Worm (Caenorhabditis elegans) whole organism, early embryonic: ENCODE data around the gene daam-1.

Experiments used
- B0310.2 ChIP-seq: sonication (generic microtip); optimal IDR thresholded peaks from 2 replicates; lab custom pipeline; 2016; ENCODE audit warnings: mild to moderate bottlenecking, missing genetic modification characterization, missing compliant biosample characterization
- F13C5.2 ChIP-seq: sonication (generic microtip); optimal IDR thresholded peaks from 2 replicates; lab custom pipeline; 2017; ENCODE audit warnings: mild to moderate bottlenecking, missing genetic modification characterization, inconsistent platforms, missing compliant biosample characterization
- aly-1 ChIP-seq: sonication (generic microtip); optimal IDR thresholded peaks from 2 replicates; lab custom pipeline; 2016; ENCODE audit warnings: missing genetic modification characterization, missing compliant biosample characterization
- ama-1 ChIP-seq: fragments of 150-350 bp; optimal IDR thresholded peaks from 2 replicates; lab custom pipeline; 2014
- ceh-13 ChIP-seq: fragments of 200-800 bp; sonication (Bioruptor generic); optimal IDR thresholded peaks from 2 replicates; lab custom pipeline; 2018; ENCODE audit warnings: mild to moderate bottlenecking, missing genetic modification characterization, missing compliant biosample characterization
- ceh-36 ChIP-seq: sonication (generic microtip); optimal IDR thresholded peaks from 2 replicates; lab custom pipeline; 2016; ENCODE audit warnings: missing genetic modification characterization, inconsistent platforms, missing compliant biosample characterization
- ets-7 ChIP-seq: sonication (generic microtip); optimal IDR thresholded peaks from 2 replicates; lab custom pipeline; 2016; ENCODE audit warnings: missing genotype, missing genetic modification characterization, missing compliant biosample characterization
- flt-1 ChIP-seq: fragments of 200-800 bp; sonication (Bioruptor generic); IDR thresholded peaks from 2 replicates; pipeline ENCODE4 v1.3.6; 2022; ENCODE audit warnings: missing genetic modification characterization, missing compliant biosample characterization
- hmbx-1 ChIP-seq: sonication (generic microtip); optimal IDR thresholded peaks from 2 replicates; lab custom pipeline; 2016; ENCODE audit warnings: mild to moderate bottlenecking, missing genetic modification characterization, missing compliant biosample characterization
- hmg-4 ChIP-seq: fragments of 200-800 bp; sonication (Bioruptor generic); optimal IDR thresholded peaks from 2 replicates; lab custom pipeline; 2018; ENCODE audit warnings: mild to moderate bottlenecking, missing genetic modification characterization, missing compliant biosample characterization
- hnd-1 ChIP-seq: sonication (generic microtip); optimal IDR thresholded peaks from 2 replicates; lab custom pipeline; 2016; ENCODE audit warnings: missing genetic modification characterization, missing compliant biosample characterization
- pes-1 ChIP-seq: fragments of 200-800 bp; sonication (Bioruptor generic); IDR thresholded peaks from 2 replicates; pipeline ENCODE4 v1.3.6; 2022; ENCODE audit warnings: missing genetic modification reagents, missing genetic modification characterization, missing compliant biosample characterization
- scrt-1 ChIP-seq: fragments of 200-800 bp; sonication (Bioruptor generic); IDR thresholded peaks from 2 replicates; pipeline ENCODE4 v1.3.6; 2022; ENCODE audit warnings: missing genetic modification characterization, missing compliant biosample characterization
- sea-1 ChIP-seq: fragments of 200-800 bp; sonication (Bioruptor generic); conservative IDR thresholded peaks from 2 replicates; pipeline ENCODE4 v1.3.6; 2022; ENCODE audit warnings: missing genetic modification characterization, missing compliant biosample characterization
- tbx-11 ChIP-seq: fragments of 200-800 bp; sonication (Bioruptor generic); IDR thresholded peaks from 2 replicates; pipeline ENCODE4 v1.3.6; 2022; ENCODE audit warnings: missing genetic modification characterization, missing compliant biosample characterization
- tbx-37 ChIP-seq: fragments of 200-800 bp; sonication (Bioruptor generic); conservative IDR thresholded peaks from 2 replicates; pipeline ENCODE4 v1.3.6; 2022; ENCODE audit warnings: missing genetic modification reagents, missing genetic modification characterization, missing compliant biosample characterization
- tra-4 ChIP-seq: sonication (generic microtip); optimal IDR thresholded peaks from 2 replicates; lab custom pipeline; 2017; ENCODE audit warnings: missing genetic modification characterization, missing compliant biosample characterization

Gene daam-1

DNA sequence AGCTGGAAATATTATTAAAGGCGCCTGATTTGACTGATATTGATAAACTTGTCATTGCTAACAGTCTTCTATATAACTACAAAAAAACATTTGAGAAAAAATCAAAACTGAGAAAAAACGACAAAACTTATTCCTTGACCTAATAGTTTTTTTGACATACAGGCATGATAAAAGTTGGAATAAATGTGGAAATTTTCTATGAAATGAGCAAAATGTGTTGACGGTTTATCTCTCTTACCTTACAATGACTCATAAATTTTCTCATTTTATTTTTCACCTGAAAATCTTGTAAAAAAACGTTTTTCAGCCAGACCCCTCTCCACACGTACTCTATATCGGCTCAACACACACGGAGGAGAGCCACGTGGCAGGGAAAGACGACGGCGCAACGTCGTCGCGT, 63.1 kb downstream of the daam-1 start, which contains the start of gene egl-8:
Gene egl-8 (plus strand): TSS at position 301 of the 400 bp plus-strand sequence.
- TF ChIP-seq ama-1 (lab: Kevin White, UChicago): no peak
- TF ChIP-seq aly-1 (tag; lab: Kevin White, UChicago): no peak
- no peak for TF ChIP-seq pes-1
- TF ChIP-seq hmbx-1: no peak
- no peak for TF ChIP-seq B0310.2 (tag; lab: Kevin White, UChicago)
- no peak for TF ChIP-seq scrt-1
- TF ChIP-seq hnd-1 (tag; lab: Kevin White, UChicago): no peak
- no peak for TF ChIP-seq tbx-37
- no peak for TF ChIP-seq tbx-11 (GFP tag; lab: Robert Waterston, UW)
- no peak for TF ChIP-seq ceh-13
- no peak for TF ChIP-seq hmg-4 (GFP tag; lab: Kevin White, UChicago)
- no peak for TF ChIP-seq sea-1
- no peak for TF ChIP-seq F13C5.2 (tag; lab: Kevin White, UChicago)
- TF ChIP-seq tra-4 (tag; lab: Kevin White, UChicago): no peak
- no peak for TF ChIP-seq ceh-36 (tag; lab: Kevin White, UChicago)
- no peak for TF ChIP-seq flt-1
- TF ChIP-seq ets-7: no peak

ce11 chrV:16067-16845, 67.4 kb downstream of the daam-1 start:
- TF ChIP-seq ceh-36 (tag; lab: Kevin White, UChicago) (peak; percentile 62), tbx-37 (no peak)
